Fruit fly (Drosophila melanogaster): ENCODE data around the gene CG14247.

The CG14247 gene

dm6 chr3R:26717295-26717694 is 20.1 kb upstream of the CG14247 start, which contains the start of gene CG6425 (continued):
- TF ChIP-seq ase (GFP tag; IDR thresholded peaks at IDR 0.05), result 0 out of 3 replicates have a peak, but pooled peaks have one; percentile 7
- TF ChIP-seq CG1602 (GFP tag; optimal IDR thresholded peaks at IDR 0.05), result peak; percentile 5
- TF ChIP-seq CG3847 (GFP tag; IDR thresholded peaks at IDR 0.05), result peak; percentile 79
- TF ChIP-seq trem (tag; optimal IDR thresholded peaks at IDR 0.05), result peak; percentile 8
- 0 out of 3 replicates have a peak, but pooled peaks have one; percentile 30 for TF ChIP-seq knrl (GFP tag; IDR thresholded peaks at IDR 0.05; ENCODE audit: partially characterized antibody)
- TF ChIP-seq Rfx (GFP tag; IDR thresholded peaks at IDR 0.05), result peak; percentile 45; the same call in 1 of the 2 replicates
- peak; percentile 37 for TF ChIP-seq stwl (tag; optimal IDR thresholded peaks at IDR 0.05)
- peak; percentile 89 for TF ChIP-seq Elba2 (GFP tag; optimal IDR thresholded peaks at IDR 0.05)
- TF ChIP-seq CG14014 (GFP tag; IDR thresholded peaks at IDR 0.05), result 0 out of 2 replicates have a peak, but pooled peaks have one; percentile 36
- TF ChIP-seq CG7963 (GFP tag; IDR thresholded peaks at IDR 0.05; ENCODE audit: partially characterized antibody), result 0 out of 3 replicates have a peak, but pooled peaks have one; percentile 10
- no peak for TF ChIP-seq CG8089 (GFP tag; optimal IDR thresholded peaks at IDR 0.05)
- TF ChIP-seq CG18262 (tag; optimal IDR thresholded peaks at IDR 0.05), result peak; percentile 20
- peak; percentile 15 for TF ChIP-seq unpg (GFP tag; optimal IDR thresholded peaks at IDR 0.05)
- TF ChIP-seq phol (tag; optimal IDR thresholded peaks at IDR 0.05), result peak; percentile 51
- no peak for TF ChIP-seq pho (GFP tag; optimal IDR thresholded peaks at IDR 0.05)
- TF ChIP-seq amos (GFP tag; IDR thresholded peaks at IDR 0.05; ENCODE audit: partially characterized antibody), result peak; percentile 46
- peak; percentile 14 for TF ChIP-seq tin (GFP tag; optimal IDR thresholded peaks at IDR 0.05)
- 0 out of 2 replicates have a peak, but pooled peaks have one; percentile 25 for TF ChIP-seq H2.0 (GFP tag; IDR thresholded peaks at IDR 0.05)
- peak; percentile 52; the same call in 1 of the 2 replicates for TF ChIP-seq CG1024 (GFP tag; IDR thresholded peaks at IDR 0.05)
- TF ChIP-seq CG9797 (GFP tag; optimal IDR thresholded peaks at IDR 0.05), result peak; percentile 31
- peak; percentile 12; the same call in 1 of the 2 replicates for TF ChIP-seq HLH3B (GFP tag; IDR thresholded peaks at IDR 0.05)
- TF ChIP-seq grau (tag; optimal IDR thresholded peaks at IDR 0.05), result peak; percentile 38
- TF ChIP-seq HLH54F (GFP tag; optimal IDR thresholded peaks at IDR 0.05), result peak; percentile 11
- no peak for TF ChIP-seq NK7.1 (GFP tag; optimal IDR thresholded peaks at IDR 0.05)
- no peak for TF ChIP-seq CG7928 (GFP tag; optimal IDR thresholded peaks at IDR 0.05)
- TF ChIP-seq sc (optimal IDR thresholded peaks at IDR 0.05), result no peak
- no peak for TF ChIP-seq sc (GFP tag; optimal IDR thresholded peaks at IDR 0.05)
- TF ChIP-seq CG30403 (GFP tag; optimal IDR thresholded peaks at IDR 0.05), result peak; percentile 27
- no peak for TF ChIP-seq chinmo (GFP tag; IDR thresholded peaks at IDR 0.05; ENCODE audit: partially characterized antibody)
- TF ChIP-seq CG9817 (tag; optimal IDR thresholded peaks at IDR 0.05), result peak; percentile 50
- TF ChIP-seq CG14710 (tag; optimal IDR thresholded peaks at IDR 0.05), result peak; percentile 54
- TF ChIP-seq ind (GFP tag; optimal IDR thresholded peaks at IDR 0.05), result peak; percentile 13
- no peak for TF ChIP-seq CG11504 (tag; optimal IDR thresholded peaks at IDR 0.05)
- TF ChIP-seq CG2712 (tag; optimal IDR thresholded peaks at IDR 0.05), result peak; percentile 42
- TF ChIP-seq bsh (GFP tag; optimal IDR thresholded peaks at IDR 0.05), result peak in 1 of 2 experiments; percentile 6
- peak; percentile 52 for TF ChIP-seq CG12659 (GFP tag; optimal IDR thresholded peaks at IDR 0.05)
- TF ChIP-seq nerfin-1 (tag; optimal IDR thresholded peaks at IDR 0.05), result peak; percentile 15
- no peak for TF ChIP-seq Blimp-1 (GFP tag; optimal IDR thresholded peaks at IDR 0.05)
- no peak for TF ChIP-seq Max (GFP tag; optimal IDR thresholded peaks at IDR 0.05)
- no peak for TF ChIP-seq Awh (GFP tag; IDR thresholded peaks at IDR 0.05)
- TF ChIP-seq GATAe (GFP tag; conservative IDR thresholded peaks at IDR 0.05), result no peak
- peak; percentile 8 for TF ChIP-seq zfh2 (GFP tag; optimal IDR thresholded peaks at IDR 0.05)
- peak; percentile 4 for TF ChIP-seq CG16815 (GFP tag; optimal IDR thresholded peaks at IDR 0.05)
- TF ChIP-seq nmo (GFP tag; optimal IDR thresholded peaks at IDR 0.05), result peak; percentile 68
- TF ChIP-seq E2f2 (GFP tag; IDR thresholded peaks at IDR 0.05), result peak; percentile 87
- TF ChIP-seq sd (tag; optimal IDR thresholded peaks at IDR 0.05), result peak; percentile 60
- TF ChIP-seq Med (GFP tag), result peak; percentile 72
- peak; percentile 3 for TF ChIP-seq Hsf (GFP tag; optimal IDR thresholded peaks at IDR 0.05)
- TF ChIP-seq MESR4 (GFP tag; optimal IDR thresholded peaks at IDR 0.05), result no peak
- TF ChIP-seq lilli (GFP tag; optimal IDR thresholded peaks at IDR 0.05), result peak; percentile 38

All from whole organism, embryonic.